Fruit fly (Drosophila melanogaster) whole organism, prepupa: Measurements from ENCODE around the gene Nlg4.

Source experiments
- CG11294 ChIP-seq: fragments of 200-800 bp; sonication (Bioruptor generic); IDR thresholded peaks from 2 replicates; pipeline ENCODE4 v1.3.6; 2022; ENCODE audit warnings: missing biosample characterization, missing genetic modification characterization
- CG31627 ChIP-seq: fragments of 200-800 bp; sonication (Bioruptor generic); optimal IDR thresholded peaks from 3 replicates; lab custom pipeline; 2016; ENCODE audit warnings: missing biosample characterization, missing genetic modification characterization
- CG3919 ChIP-seq: fragments of 200-800 bp; sonication (Bioruptor generic); optimal IDR thresholded peaks from 3 replicates; lab custom pipeline; 2016; ENCODE audit warnings: missing biosample characterization, missing genetic modification characterization
- CG6808 ChIP-seq: fragments of 200-800 bp; sonication (Bioruptor generic); optimal IDR thresholded peaks from 3 replicates; lab custom pipeline; 2017; ENCODE audit warnings: missing biosample characterization, missing genetic modification characterization, mild to moderate bottlenecking, moderate library complexity, missing genetic modification reagents
- CG9139 ChIP-seq: fragments of 200-800 bp; sonication (Bioruptor generic); optimal IDR thresholded peaks from 3 replicates; lab custom pipeline; 2017; ENCODE audit warnings: missing biosample characterization, mild to moderate bottlenecking, missing genetic modification characterization
- cyc ChIP-seq: fragments of 200-800 bp; sonication (Bioruptor generic); optimal IDR thresholded peaks from 3 replicates; lab custom pipeline; 2016; ENCODE audit warnings: missing biosample characterization, missing genetic modification characterization
- fkh ChIP-seq: fragments of 200-800 bp; sonication (Bioruptor generic); optimal IDR thresholded peaks from 3 replicates; lab custom pipeline; 2017; ENCODE audit warnings: missing biosample characterization, mild to moderate bottlenecking, missing genetic modification characterization, moderate library complexity
- spab ChIP-seq: fragments of 200-800 bp; sonication (Bioruptor generic); optimal IDR thresholded peaks from 2 replicates; lab custom pipeline; 2017; ENCODE audit warnings: missing biosample characterization, mild to moderate bottlenecking, missing genetic modification characterization, missing genetic modification reagents

DNA sequence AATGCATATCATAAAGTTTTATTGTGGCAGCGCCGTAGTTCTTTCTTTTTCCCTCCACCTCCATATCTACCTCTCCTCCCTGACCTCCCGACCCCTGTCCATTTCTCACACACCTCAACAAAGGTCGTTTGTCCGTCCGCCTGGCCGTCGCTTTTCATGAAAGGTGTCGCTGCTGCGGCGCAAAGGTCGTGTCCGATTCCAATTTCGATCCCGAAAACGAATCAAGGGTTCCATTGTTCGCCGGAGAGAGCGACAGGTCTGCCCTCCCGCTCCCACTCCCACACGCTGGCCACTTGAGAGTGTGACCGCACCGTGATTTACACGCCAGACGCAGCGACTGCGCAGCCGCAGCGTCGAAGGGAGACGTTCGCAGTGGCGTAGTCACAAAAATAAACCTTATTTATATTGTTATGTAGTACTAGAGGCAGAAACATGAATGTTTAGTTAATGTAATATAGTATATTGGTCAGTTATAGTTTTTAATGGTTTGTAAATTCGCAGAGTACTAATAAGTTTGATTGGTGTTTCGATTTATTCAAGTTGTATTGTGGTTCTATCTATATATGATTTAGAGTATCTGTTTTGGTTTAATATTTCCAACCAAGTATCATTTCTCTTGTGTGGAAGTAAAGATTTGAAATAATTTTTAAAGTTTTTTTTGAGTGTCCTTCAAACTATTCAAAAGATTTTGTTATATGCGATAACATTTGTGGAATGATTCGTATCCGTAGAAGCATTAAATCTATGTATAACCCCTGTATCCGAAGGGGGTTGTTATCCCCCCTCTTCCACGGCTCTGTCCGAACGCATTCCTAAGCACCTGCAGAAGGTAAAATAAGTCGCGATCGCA lies 87.6 kb downstream of the Nlg4 start:
- TF ChIP-seq CG3919 (GFP tag; lab: Kevin White, UChicago) (peak; percentile 85), fkh (GFP tag; lab: Kevin White, UChicago) (no peak), cyc (peak; percentile 81), CG31627 (GFP tag; lab: Kevin White, UChicago) (peak; percentile 86), CG11294 (no peak), CG6808 (peak; percentile 90), spab (GFP tag; lab: Kevin White, UChicago) (peak; percentile 87), CG9139 (GFP tag; lab: Kevin White, UChicago) (peak; percentile 42)
